Worm (Caenorhabditis elegans): Measurements from ENCODE around the gene cnx-1.

The cnx-1 gene

DNA sequence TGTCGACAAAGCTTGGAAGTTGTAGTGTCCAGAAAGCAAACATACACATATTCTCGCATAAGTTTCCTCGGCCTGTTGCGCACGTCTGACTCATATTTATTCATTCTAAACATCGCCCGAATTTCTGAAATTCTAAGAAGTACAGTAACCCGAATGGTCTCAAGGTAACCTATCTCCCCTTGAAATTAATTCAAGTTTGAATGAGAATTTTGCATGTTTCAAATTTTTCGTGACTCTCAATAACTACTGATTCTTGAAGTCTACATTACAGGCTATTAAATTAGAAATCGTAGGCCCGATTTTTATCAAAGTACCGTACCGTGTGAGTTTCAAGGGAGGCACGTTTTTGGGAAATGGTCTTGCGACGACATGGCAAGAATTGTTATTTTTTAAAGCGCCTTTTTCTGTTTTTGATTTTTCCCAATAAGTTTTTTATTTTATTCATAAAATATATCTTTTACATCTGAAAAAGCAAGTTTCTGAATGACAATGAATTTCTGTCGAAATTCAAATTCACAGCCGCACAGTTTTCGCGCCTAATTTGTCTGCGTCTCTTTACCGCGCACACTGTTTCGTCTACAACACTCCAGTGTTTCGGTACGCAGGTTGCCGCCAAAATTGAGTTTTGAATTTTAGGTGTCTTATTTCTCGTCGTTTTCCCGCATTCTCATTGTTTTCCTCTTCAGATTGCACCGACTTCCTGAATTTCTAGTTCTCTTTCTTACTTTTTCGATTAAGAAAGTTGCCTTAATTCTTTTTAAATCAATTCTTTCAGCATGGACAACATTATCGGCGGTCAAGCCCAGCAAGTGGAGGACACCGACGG lies 23.1 kb downstream of the cnx-1 start, which contains the start of the genes R10E11.9 and mcm-6 (continued):
- TF ChIP-seq ceh-40 (GFP tag; IDR thresholded peaks at IDR 0.05) (no peak), ets-4 (GFP tag; optimal IDR thresholded peaks at IDR 0.05) (no peak), mel-28 (tag; optimal IDR thresholded peaks at IDR 0.05; ENCODE audit: borderline replicate concordance) (no peak), C17E4.6 (GFP tag; IDR thresholded peaks at IDR 0.05) (no peak), lin-40 (tag; optimal IDR thresholded peaks at IDR 0.05) (no peak), hlh-26 (GFP tag; conservative IDR thresholded peaks at IDR 0.05) (no peak), tbx-9 (tag; optimal IDR thresholded peaks at IDR 0.05; ENCODE audit: borderline replicate concordance) (no peak), nhr-80 (tag; optimal IDR thresholded peaks at IDR 0.05) (no peak), Y53G8AR.9 (GFP tag; conservative IDR thresholded peaks at IDR 0.05) (no peak), aptf-2 (GFP tag; conservative IDR thresholded peaks at IDR 0.05) (no peak), hmg-20 (GFP tag; IDR thresholded peaks at IDR 0.05) (no peak), nfya-1 (tag; optimal IDR thresholded peaks at IDR 0.05; ENCODE audit: borderline replicate concordance, insufficient read depth) (no peak), Y79H2A.3 (GFP tag; conservative IDR thresholded peaks at IDR 0.05) (0 out of 2 replicates have a peak, but pooled peaks have one; percentile 6), sptf-2 (GFP tag; optimal IDR thresholded peaks at IDR 0.05) (no peak), hmg-1.2 (GFP tag; IDR thresholded peaks at IDR 0.05) (peak; percentile 96), ceh-27 (GFP tag; optimal IDR thresholded peaks at IDR 0.05) (no peak), mxl-1 (tag; optimal IDR thresholded peaks at IDR 0.05) (no peak), ztf-18 (tag; optimal IDR thresholded peaks at IDR 0.05) (no peak), ccch-3 (GFP tag; optimal IDR thresholded peaks at IDR 0.05) (no peak), ceh-58 (GFP tag; IDR thresholded peaks at IDR 0.05) (no peak), F57C9.4 (tag; optimal IDR thresholded peaks at IDR 0.05) (no peak), chd-7 (tag; optimal IDR thresholded peaks at IDR 0.05) (no peak), ztf-22 (GFP tag; optimal IDR thresholded peaks at IDR 0.05) (no peak), C06A6.2 (GFP tag; conservative IDR thresholded peaks at IDR 0.05) (no peak), D2030.7 (GFP tag; IDR thresholded peaks at IDR 0.05) (peak; percentile 55), ZK185.1 (tag; optimal IDR thresholded peaks at IDR 0.05; ENCODE audit: poor library complexity, severe bottlenecking) (no peak), F33H1.4 (GFP tag; IDR thresholded peaks at IDR 0.05) (peak; percentile 86), Y95B8A.8 (GFP tag; IDR thresholded peaks at IDR 0.05) (no peak), repo-1 (tag; optimal IDR thresholded peaks at IDR 0.05) (no peak), hrde-1 (tag; optimal IDR thresholded peaks at IDR 0.05; ENCODE audit: borderline replicate concordance) (no peak), madf-10 (tag; optimal IDR thresholded peaks at IDR 0.05) (no peak), ama-1 (optimal IDR thresholded peaks at IDR 0.05) (no peak), ama-1 (GFP tag; optimal IDR thresholded peaks at IDR 0.05) (no peak), ztf-26 (tag; optimal IDR thresholded peaks at IDR 0.05) (no peak), Y67H2A.10 (GFP tag; conservative IDR thresholded peaks at IDR 0.05) (no peak), akir-1 (GFP tag; optimal IDR thresholded peaks at IDR 0.05) (no peak), unc-62 (GFP tag; optimal IDR thresholded peaks at IDR 0.05) (no peak), T07F8.4 (tag; optimal IDR thresholded peaks at IDR 0.05) (no peak), lin-54 (GFP tag; optimal IDR thresholded peaks at IDR 0.05) (peak; percentile 80), tlf-1 (GFP tag; optimal IDR thresholded peaks at IDR 0.05) (peak; percentile 3), snpc-4 (GFP tag; optimal IDR thresholded peaks at IDR 0.05) (no peak), snpc-4 (tag; optimal IDR thresholded peaks at IDR 0.05) (peak in 1 of 4 experiments; percentile 4), B0261.1 (tag; optimal IDR thresholded peaks at IDR 0.05) (no peak), mcd-1 (GFP tag; IDR thresholded peaks at IDR 0.05) (peak; percentile 13; the same call in 1 of the 2 replicates), F49E8.2 (tag; optimal IDR thresholded peaks at IDR 0.05; ENCODE audit: insufficient read depth) (no peak), F52B5.7 (tag; optimal IDR thresholded peaks at IDR 0.05) (no peak), lsl-1 (GFP tag; optimal IDR thresholded peaks at IDR 0.05) (peak; percentile 92), bed-2 (GFP tag; IDR thresholded peaks at IDR 0.05) (no peak)

Measured in whole organism, young adult.